Worm (Caenorhabditis elegans) whole organism, L1 larva: ENCODE data around the gene C18C4.7.

Source experiments
- C34B4.2 ChIP-seq: sonication (generic microtip); optimal IDR thresholded peaks from 2 replicates; lab custom pipeline; 2017; ENCODE audit warnings: mild to moderate bottlenecking, missing genetic modification characterization, missing compliant biosample characterization
- F16B12.6 ChIP-seq: fragments of 150-350 bp; optimal IDR thresholded peaks from 2 replicates; lab custom pipeline; 2014; ENCODE audit warnings: missing biosample characterization, missing genetic modification characterization
- aly-2 ChIP-seq: fragments of 150-350 bp; optimal IDR thresholded peaks from 2 replicates; lab custom pipeline; 2014; ENCODE audit warnings: missing biosample characterization, missing genetic modification characterization
- ama-1 ChIP-seq: fragments of 150-350 bp; optimal IDR thresholded peaks from 2 replicates; lab custom pipeline; 2014
- blmp-1 ChIP-seq: fragments of 150-350 bp; optimal IDR thresholded peaks from 2 replicates; lab custom pipeline; 2014; ENCODE audit warnings: missing biosample characterization, missing genetic modification characterization
- ceh-63 ChIP-seq: fragments of 200-800 bp; sonication (Bioruptor generic); optimal IDR thresholded peaks from 2 replicates; lab custom pipeline; 2018; ENCODE audit warnings: mild to moderate bottlenecking, missing genetic modification characterization, missing compliant biosample characterization
- ceh-82 ChIP-seq, 3 experiments: fragments of 150-350 bp in 1 of 3; sonication (generic microtip) in 2 of 3; optimal IDR thresholded peaks; 2 replicates each; lab custom pipeline; 2014 to 2017; ENCODE audit warnings: missing biosample characterization in 3 of 3, missing genetic modification characterization in 3 of 3
- ceh-88 ChIP-seq: fragments of 200-800 bp; sonication (Bioruptor generic); IDR thresholded peaks from 2 replicates; pipeline ENCODE4 v1.3.6; 2022; ENCODE audit warnings: missing genetic modification characterization, missing compliant biosample characterization
- ceh-90 ChIP-seq: sonication (generic microtip); optimal IDR thresholded peaks from 2 replicates; lab custom pipeline; 2016; ENCODE audit warnings: missing genetic modification characterization, missing compliant biosample characterization
- ces-1 ChIP-seq: fragments of 150-350 bp; optimal IDR thresholded peaks from 2 replicates; lab custom pipeline; 2014; ENCODE audit warnings: missing biosample characterization, missing genetic modification reagents, missing genetic modification characterization
- dpl-1 ChIP-seq, 3 experiments: fragments of 150-350 bp in 2 of 3; sonication (generic microtip) in 1 of 3; optimal IDR thresholded peaks; 2 replicates each; lab custom pipeline; 2014 to 2017; ENCODE audit warnings: missing biosample characterization in 3 of 3, missing genetic modification characterization in 3 of 3, missing genetic modification reagents in 3 of 3
- dsc-1 ChIP-seq: sonication (generic microtip); optimal IDR thresholded peaks from 2 replicates; lab custom pipeline; 2016; ENCODE audit warnings: mild to moderate bottlenecking, missing genetic modification characterization, missing compliant biosample characterization
- efl-1 ChIP-seq, 4 experiments: fragments of 150-350 bp; optimal IDR thresholded peaks in 3 of 4; peaks in 1 of 4; 1 replicate in 1 of 4; 2 replicates in 3 of 4; lab custom pipeline; 2014; ENCODE audit warnings: missing biosample characterization in 2 of 4, missing genetic modification characterization in 2 of 4, missing genetic modification reagents in 2 of 4
- egl-13 ChIP-seq: sonication (generic microtip); optimal IDR thresholded peaks from 2 replicates; lab custom pipeline; 2016; ENCODE audit warnings: missing genotype, missing genetic modification reagents, missing genetic modification characterization, missing compliant biosample characterization
- egl-27 ChIP-seq, 2 experiments: fragments of 150-350 bp in 1 of 2; sonication (generic microtip); optimal IDR thresholded peaks; 3 replicates each; lab custom pipeline; 2017 to 2018; ENCODE audit warnings: missing biosample characterization in 2 of 2, missing genetic modification characterization in 2 of 2, missing genetic modification reagents in 2 of 2
- elt-2 ChIP-seq: sonication (generic microtip); optimal IDR thresholded peaks from 2 replicates; lab custom pipeline; 2016; ENCODE audit warnings: missing genetic modification characterization, mild to moderate bottlenecking, inconsistent platforms, missing compliant biosample characterization, missing genetic modification reagents
- ets-5 ChIP-seq: fragments of 200-800 bp; sonication (Bioruptor generic); IDR thresholded peaks from 2 replicates; pipeline ENCODE4 v1.3.6; 2022; ENCODE audit warnings: missing genetic modification characterization, missing compliant biosample characterization
- fkh-10 ChIP-seq: sonication (generic microtip); optimal IDR thresholded peaks from 2 replicates; lab custom pipeline; 2017; ENCODE audit warnings: missing biosample characterization, missing genetic modification reagents, missing genetic modification characterization
- fkh-4 ChIP-seq: sonication (generic microtip); optimal IDR thresholded peaks from 2 replicates; lab custom pipeline; 2016; ENCODE audit warnings: missing compliant biosample characterization, missing genetic modification characterization, borderline replicate concordance
- fkh-8 ChIP-seq: sonication (generic microtip); optimal IDR thresholded peaks from 2 replicates; lab custom pipeline; 2016; ENCODE audit warnings: mild to moderate bottlenecking, missing genetic modification characterization, missing compliant biosample characterization
- hlh-17 ChIP-seq: fragments of 200-800 bp; sonication (Bioruptor generic); optimal IDR thresholded peaks from 2 replicates; lab custom pipeline; 2018; ENCODE audit warnings: missing genetic modification characterization, mild to moderate bottlenecking, missing compliant biosample characterization, moderate library complexity, borderline replicate concordance
- lin-13 ChIP-seq: fragments of 150-350 bp; optimal IDR thresholded peaks from 2 replicates; lab custom pipeline; 2014; ENCODE audit warnings: missing biosample characterization, missing genetic modification reagents, missing genetic modification characterization
- lin-14 ChIP-seq: fragments of 200-800 bp; sonication (Bioruptor generic); optimal IDR thresholded peaks from 2 replicates; lab custom pipeline; 2018; ENCODE audit warnings: mild to moderate bottlenecking, missing genetic modification characterization, moderate library complexity, missing compliant biosample characterization
- lin-35 ChIP-seq, 2 experiments: fragments of 150-350 bp; optimal IDR thresholded peaks; 2 replicates each; lab custom pipeline; 2014; ENCODE audit warnings: missing biosample characterization in 2 of 2, missing genetic modification characterization in 2 of 2, missing genetic modification reagents in 2 of 2
- lin-39 ChIP-seq: fragments of 150-350 bp; optimal IDR thresholded peaks from 2 replicates; lab custom pipeline; 2014; ENCODE audit warnings: missing biosample characterization, missing genetic modification reagents, missing genetic modification characterization
- lir-3 ChIP-seq: sonication (generic microtip); optimal IDR thresholded peaks from 2 replicates; lab custom pipeline; 2016; ENCODE audit warnings: mild to moderate bottlenecking, missing genetic modification characterization, moderate library complexity, missing compliant biosample characterization; ENCODE audit not compliant: poor library complexity
- mef-2 ChIP-seq: fragments of 150-350 bp; optimal IDR thresholded peaks from 2 replicates; lab custom pipeline; 2014; ENCODE audit warnings: missing biosample characterization, missing genetic modification characterization
- nhr-11 ChIP-seq: fragments of 150-350 bp; optimal IDR thresholded peaks from 2 replicates; lab custom pipeline; 2014; ENCODE audit warnings: missing biosample characterization, missing genetic modification characterization
- nhr-12 ChIP-seq: sonication (generic microtip); optimal IDR thresholded peaks from 2 replicates; lab custom pipeline; 2017; ENCODE audit warnings: missing biosample characterization, missing genetic modification characterization
- nhr-19 ChIP-seq: fragments of 200-800 bp; sonication (Bioruptor generic); conservative IDR thresholded peaks from 2 replicates; pipeline ENCODE4 v1.3.6; 2022; ENCODE audit warnings: missing genetic modification characterization, missing compliant biosample characterization
- nhr-20 ChIP-seq: sonication (generic microtip); optimal IDR thresholded peaks from 2 replicates; lab custom pipeline; 2016; ENCODE audit warnings: mild to moderate bottlenecking, missing genetic modification characterization, missing compliant biosample characterization
- nhr-28 ChIP-seq: fragments of 150-350 bp; optimal IDR thresholded peaks from 2 replicates; lab custom pipeline; 2014; ENCODE audit warnings: missing biosample characterization, missing genetic modification characterization
- nhr-47 ChIP-seq: sonication (generic microtip); optimal IDR thresholded peaks from 2 replicates; lab custom pipeline; 2016; ENCODE audit warnings: mild to moderate bottlenecking, missing genetic modification characterization, moderate library complexity, missing compliant biosample characterization
- nhr-76 ChIP-seq: sonication (generic microtip); optimal IDR thresholded peaks from 2 replicates; lab custom pipeline; 2017; ENCODE audit warnings: missing biosample characterization, missing genetic modification characterization
- nhr-77 ChIP-seq: fragments of 150-350 bp; optimal IDR thresholded peaks from 2 replicates; lab custom pipeline; 2014; ENCODE audit warnings: missing biosample characterization, missing genetic modification characterization
- nhr-90 ChIP-seq: sonication (generic microtip); optimal IDR thresholded peaks from 2 replicates; lab custom pipeline; 2016; ENCODE audit warnings: mild to moderate bottlenecking, missing genetic modification characterization, missing compliant biosample characterization; ENCODE audit not compliant: poor library complexity
- pag-3 ChIP-seq: sonication (generic microtip); optimal IDR thresholded peaks from 2 replicates; lab custom pipeline; 2017; ENCODE audit warnings: missing genetic modification characterization, mild to moderate bottlenecking, missing compliant biosample characterization, antibody characterized with exemption, borderline replicate concordance; ENCODE audit not compliant: insufficient read depth
- pax-3 ChIP-seq: fragments of 200-800 bp; sonication (Bioruptor generic); optimal IDR thresholded peaks from 2 replicates; lab custom pipeline; 2018; ENCODE audit warnings: mild to moderate bottlenecking, missing genetic modification characterization, moderate library complexity, missing compliant biosample characterization
- skn-1 ChIP-seq: fragments of 150-350 bp; optimal IDR thresholded peaks from 2 replicates; lab custom pipeline; 2014; ENCODE audit warnings: missing biosample characterization, missing genetic modification characterization
- snpc-4 ChIP-seq: fragments of 150-350 bp; optimal IDR thresholded peaks from 2 replicates; lab custom pipeline; 2014; ENCODE audit warnings: missing biosample characterization, missing genetic modification characterization
- sptf-1 ChIP-seq: fragments of 150-350 bp; optimal IDR thresholded peaks from 2 replicates; lab custom pipeline; 2014; ENCODE audit warnings: missing biosample characterization, missing genetic modification characterization
- sup-37 ChIP-seq: fragments of 200-800 bp; sonication (Bioruptor generic); optimal IDR thresholded peaks from 2 replicates; lab custom pipeline; 2018; ENCODE audit warnings: mild to moderate bottlenecking, missing genetic modification characterization, missing compliant biosample characterization
- swsn-7 ChIP-seq: sonication (generic microtip); optimal IDR thresholded peaks from 2 replicates; lab custom pipeline; 2016; ENCODE audit warnings: missing genetic modification characterization, missing compliant biosample characterization
- tbx-2 ChIP-seq: sonication (generic microtip); optimal IDR thresholded peaks from 2 replicates; lab custom pipeline; 2016; ENCODE audit warnings: missing genetic modification characterization, missing compliant biosample characterization
- unc-130 ChIP-seq: fragments of 150-350 bp; optimal IDR thresholded peaks from 2 replicates; lab custom pipeline; 2017; ENCODE audit warnings: missing biosample characterization, missing genetic modification characterization, inconsistent platforms
- unc-30 ChIP-seq: sonication (generic microtip); optimal IDR thresholded peaks from 2 replicates; lab custom pipeline; 2017; ENCODE audit warnings: missing biosample characterization, missing genetic modification characterization
- unc-62 ChIP-seq: fragments of 150-350 bp; optimal IDR thresholded peaks from 2 replicates; lab custom pipeline; 2014; ENCODE audit warnings: missing biosample characterization, missing genetic modification reagents, missing genetic modification characterization
- unc-86 ChIP-seq: sonication (generic microtip); optimal IDR thresholded peaks from 2 replicates; lab custom pipeline; 2016; ENCODE audit warnings: missing genetic modification characterization, missing compliant biosample characterization
- vab-15 ChIP-seq: sonication (generic microtip); optimal IDR thresholded peaks from 2 replicates; lab custom pipeline; 2017; ENCODE audit warnings: missing genotype, mild to moderate bottlenecking, missing genetic modification characterization, missing compliant biosample characterization
- xbp-1 ChIP-seq: sonication (generic microtip); optimal IDR thresholded peaks from 2 replicates; lab custom pipeline; 2016; ENCODE audit warnings: missing genetic modification characterization, missing compliant biosample characterization
- zag-1 ChIP-seq: fragments of 150-350 bp; optimal IDR thresholded peaks from 2 replicates; lab custom pipeline; 2014; ENCODE audit warnings: missing biosample characterization, missing genetic modification characterization

C18C4.7 gene

ce11 chrV:5584833-5585232 lies 17.8 kb upstream of the C18C4.7 start, which contains the start of gene CD4.11:
Gene CD4.11 (plus strand): TSS chrV:5585133.
- TF ChIP-seq ama-1 (lab: Kevin White, UChicago), result no peak
- TF ChIP-seq unc-30, result no peak
- TF ChIP-seq blmp-1 (tag; lab: Kevin White, UChicago), result peak; percentile 39
- no peak for TF ChIP-seq ets-5 (GFP tag; lab: Robert Waterston, UW)
- TF ChIP-seq zag-1 (tag; lab: Kevin White, UChicago), result no peak
- no peak for TF ChIP-seq skn-1 (tag; lab: Kevin White, UChicago)
- no peak for TF ChIP-seq snpc-4 (tag; lab: Kevin White, UChicago)

- TF ChIP-seq nhr-90 (tag; lab: Kevin White, UChicago), result no peak
- peak; percentile 85 for TF ChIP-seq F16B12.6
- TF ChIP-seq mef-2 (tag; lab: Kevin White, UChicago), result no peak
- no peak for TF ChIP-seq unc-86 (tag; lab: Kevin White, UChicago)
- no peak for TF ChIP-seq lin-39 (tag; lab: Kevin White, UChicago)
- no peak for TF ChIP-seq elt-2 (tag; lab: Kevin White, UChicago)
- no peak for TF ChIP-seq unc-62 (GFP tag; lab: Kevin White, UChicago)
- TF ChIP-seq hlh-17, result no peak
- no peak for TF ChIP-seq ceh-88 (GFP tag; lab: Robert Waterston, UW)
- TF ChIP-seq pax-3 (tag; lab: Kevin White, UChicago), result no peak
- TF ChIP-seq unc-130 (tag; lab: Kevin White, UChicago), result no peak
- TF ChIP-seq ceh-63 (GFP tag; lab: Kevin White, UChicago), result no peak
- peak; percentile 52 to 63 for TF ChIP-seq efl-1 (optimal IDR thresholded peaks at IDR 0.05; lab: Kevin White, UChicago)
- TF ChIP-seq efl-1 (GFP tag; optimal IDR thresholded peaks at IDR 0.05 in 1 of 2; lab: Kevin White, UChicago), result peak; percentile 67 to 93
- no peak for TF ChIP-seq ama-1 (lab: Kevin White, UChicago)
- TF ChIP-seq nhr-12 (tag; lab: Kevin White, UChicago), result no peak
- no peak for TF ChIP-seq lin-14 (GFP tag; lab: Kevin White, UChicago)
- no peak for TF ChIP-seq C34B4.2 (tag; lab: Kevin White, UChicago)
- TF ChIP-seq dsc-1 (tag; lab: Kevin White, UChicago), result no peak
- TF ChIP-seq egl-27 (tag; optimal IDR thresholded peaks at IDR 0.05; lab: Kevin White, UChicago), result no peak
- TF ChIP-seq tbx-2 (tag; lab: Kevin White, UChicago), result no peak
- TF ChIP-seq nhr-77, result no peak
- TF ChIP-seq lir-3, result no peak
- TF ChIP-seq nhr-47 (tag; lab: Kevin White, UChicago), result no peak
- TF ChIP-seq dpl-1 (GFP tag; optimal IDR thresholded peaks at IDR 0.05; lab: Kevin White, UChicago), result peak; percentile 28 to 76 (median 52)
- no peak for TF ChIP-seq ces-1 (GFP tag; lab: Kevin White, UChicago)
- no peak for TF ChIP-seq aly-2 (tag; lab: Kevin White, UChicago)
- TF ChIP-seq lin-35 (GFP tag; optimal IDR thresholded peaks at IDR 0.05; lab: Kevin White, UChicago), result peak; percentile 56 to 76
- no peak for TF ChIP-seq nhr-76
- no peak for TF ChIP-seq nhr-11
- no peak for TF ChIP-seq nhr-19 (GFP tag; lab: Robert Waterston, UW)
- no peak for TF ChIP-seq pag-3
- no peak for TF ChIP-seq xbp-1 (tag; lab: Kevin White, UChicago)
- TF ChIP-seq ceh-82 (tag; optimal IDR thresholded peaks at IDR 0.05; lab: Kevin White, UChicago), result peak in 1 of 3 experiments; percentile 27
- no peak for TF ChIP-seq ceh-90 (tag; lab: Kevin White, UChicago)
- no peak for TF ChIP-seq nhr-20
- no peak for TF ChIP-seq swsn-7 (tag; lab: Kevin White, UChicago)
- TF ChIP-seq egl-13 (tag; lab: Kevin White, UChicago), result no peak
- no peak for TF ChIP-seq nhr-28 (tag; lab: Kevin White, UChicago)
- TF ChIP-seq fkh-8 (tag; lab: Kevin White, UChicago), result no peak
- no peak for TF ChIP-seq sptf-1
- TF ChIP-seq fkh-10, result no peak
- TF ChIP-seq lin-13 (GFP tag; lab: Kevin White, UChicago), result no peak
- no peak for TF ChIP-seq vab-15 (tag; lab: Kevin White, UChicago)
- no peak for TF ChIP-seq sup-37 (GFP tag; lab: Kevin White, UChicago)
- no peak for TF ChIP-seq fkh-4 (tag; lab: Kevin White, UChicago)
Observed at ce11 chrV:5584293-5584776, 17.3 kb upstream of the C18C4.7 start, which contains the start of gene pas-6. Gene pas-6 (minus strand): TSS chrV:5584343.
